Worm (Caenorhabditis elegans) whole organism, early embryonic: ENCODE measurements around the gene F11A5.15.

ENCODE experiments used
- B0310.2 ChIP-seq: sonication (generic microtip); optimal IDR thresholded peaks from 2 replicates; lab custom pipeline; 2016; ENCODE audit warnings: mild to moderate bottlenecking, missing genetic modification characterization, missing compliant biosample characterization
- ama-1 ChIP-seq: fragments of 150-350 bp; optimal IDR thresholded peaks from 2 replicates; lab custom pipeline; 2014
- pes-1 ChIP-seq: fragments of 200-800 bp; sonication (Bioruptor generic); IDR thresholded peaks from 2 replicates; pipeline ENCODE4 v1.3.6; 2022; ENCODE audit warnings: missing genetic modification reagents, missing genetic modification characterization, missing compliant biosample characterization
- scrt-1 ChIP-seq: fragments of 200-800 bp; sonication (Bioruptor generic); IDR thresholded peaks from 2 replicates; pipeline ENCODE4 v1.3.6; 2022; ENCODE audit warnings: missing genetic modification characterization, missing compliant biosample characterization
- sea-1 ChIP-seq: fragments of 200-800 bp; sonication (Bioruptor generic); conservative IDR thresholded peaks from 2 replicates; pipeline ENCODE4 v1.3.6; 2022; ENCODE audit warnings: missing genetic modification characterization, missing compliant biosample characterization
- tbx-37 ChIP-seq: fragments of 200-800 bp; sonication (Bioruptor generic); conservative IDR thresholded peaks from 2 replicates; pipeline ENCODE4 v1.3.6; 2022; ENCODE audit warnings: missing genetic modification reagents, missing genetic modification characterization, missing compliant biosample characterization
- tra-4 ChIP-seq: sonication (generic microtip); optimal IDR thresholded peaks from 2 replicates; lab custom pipeline; 2017; ENCODE audit warnings: missing genetic modification characterization, missing compliant biosample characterization

- TF ChIP-seq sea-1 (GFP tag; lab: Robert Waterston, UW) (no peak), ama-1 (lab: Kevin White, UChicago) (no peak), tra-4 (tag; lab: Kevin White, UChicago) (no peak), B0310.2 (no peak), tbx-37 (GFP tag; lab: Robert Waterston, UW) (no peak), scrt-1 (no peak), pes-1 (GFP tag; lab: Robert Waterston, UW) (no peak)
Measured at ce11 chrV:16235647-16236046, 17.2 kb upstream of the F11A5.15 start, which contains the start of gene srh-98.
